Worm (Caenorhabditis elegans) whole organism, L2 larva: ENCODE results near the gene nhr-111.

ENCODE experiments used
- F13H6.1 ChIP-seq: sonication (generic microtip); optimal IDR thresholded peaks from 2 replicates; lab custom pipeline; 2016; ENCODE audit warnings: missing genetic modification characterization, missing compliant biosample characterization
- aly-2 ChIP-seq: fragments of 150-350 bp; optimal IDR thresholded peaks from 2 replicates; lab custom pipeline; 2014; ENCODE audit warnings: missing biosample characterization, missing genetic modification characterization
- ama-1 ChIP-seq: fragments of 150-350 bp; optimal IDR thresholded peaks from 2 replicates; lab custom pipeline; 2018; ENCODE audit warnings: inconsistent platforms
- crh-2 ChIP-seq: sonication (generic microtip); optimal IDR thresholded peaks from 2 replicates; lab custom pipeline; 2017; ENCODE audit warnings: missing biosample characterization, missing genetic modification characterization
- dmd-4 ChIP-seq: sonication (generic microtip); optimal IDR thresholded peaks from 2 replicates; lab custom pipeline; 2017; ENCODE audit warnings: missing biosample characterization, missing genetic modification characterization
- elt-3 ChIP-seq: sonication (generic microtip); optimal IDR thresholded peaks from 2 replicates; lab custom pipeline; 2017; ENCODE audit warnings: missing biosample characterization, missing genetic modification characterization
- lin-39 ChIP-seq: fragments of 150-350 bp; optimal IDR thresholded peaks from 2 replicates; lab custom pipeline; 2014; ENCODE audit warnings: missing biosample characterization, missing genetic modification reagents, missing genetic modification characterization
- lsy-2 ChIP-seq, 2 experiments: fragments of 150-350 bp in 1 of 2; sonication (generic microtip) in 1 of 2; optimal IDR thresholded peaks; 2 replicates each; lab custom pipeline; 2014 to 2017; ENCODE audit warnings: missing biosample characterization in 2 of 2, missing genetic modification characterization in 2 of 2
- mab-5 ChIP-seq: fragments of 150-350 bp; optimal IDR thresholded peaks from 2 replicates; lab custom pipeline; 2014; ENCODE audit warnings: missing biosample characterization, missing genetic modification characterization
- sem-4 ChIP-seq: fragments of 150-350 bp; optimal IDR thresholded peaks from 2 replicates; lab custom pipeline; 2014; ENCODE audit warnings: missing biosample characterization, missing genetic modification reagents, missing genetic modification characterization

ce11 chrV:16137043-16137442, 12.4 kb upstream of the nhr-111 start, which contains the start of gene F44G3.7:
- no peak for TF ChIP-seq elt-3
- TF ChIP-seq crh-2 (tag; lab: Kevin White, UChicago), result no peak
- no peak for TF ChIP-seq sem-4 (tag; lab: Kevin White, UChicago)
- TF ChIP-seq lsy-2 (tag; optimal IDR thresholded peaks at IDR 0.05; lab: Kevin White, UChicago), result no peak
- no peak for TF ChIP-seq ama-1 (lab: Kevin White, UChicago)
- TF ChIP-seq dmd-4 (tag; lab: Kevin White, UChicago), result no peak
- no peak for TF ChIP-seq F13H6.1 (tag; lab: Kevin White, UChicago)
- no peak for TF ChIP-seq mab-5 (tag; lab: Kevin White, UChicago)
- no peak for TF ChIP-seq aly-2 (tag; lab: Kevin White, UChicago)
- no peak for TF ChIP-seq lin-39 (tag; lab: Kevin White, UChicago)
